Fruit fly (Drosophila melanogaster) whole organism, embryonic: ENCODE measurements around the gene Pcd.

Source experiments
- Awh ChIP-seq: fragments of 200-800 bp; sonication (Bioruptor generic); IDR thresholded peaks from 2 replicates; pipeline ENCODE4, ENCODE4 v1.3.6; 2022; ENCODE audit warnings: missing biosample characterization, missing genetic modification characterization
- Bteb2 ChIP-seq: fragments of 200-800 bp; sonication (Bioruptor generic); optimal IDR thresholded peaks from 2 replicates; lab custom pipeline; 2016; ENCODE audit warnings: missing biosample characterization, missing genetic modification characterization
- CG10209 ChIP-seq: fragments of 200-800 bp; sonication (Bioruptor generic); optimal IDR thresholded peaks from 3 replicates; lab custom pipeline; 2017; ENCODE audit warnings: missing biosample characterization, mild to moderate bottlenecking, missing genetic modification characterization, missing genetic modification reagents
- CG10543 ChIP-seq: fragments of 200-800 bp; sonication (Bioruptor generic); optimal IDR thresholded peaks from 3 replicates; lab custom pipeline; 2017; ENCODE audit warnings: missing biosample characterization, mild to moderate bottlenecking, missing genetic modification characterization, moderate library complexity
- CG10565 ChIP-seq: fragments of 200-800 bp; sonication (Bioruptor generic); optimal IDR thresholded peaks from 3 replicates; lab custom pipeline; 2016; ENCODE audit warnings: missing biosample characterization, mild to moderate bottlenecking, missing genetic modification characterization
- CG10654 ChIP-seq: fragments of 200-800 bp; sonication (Bioruptor generic); optimal IDR thresholded peaks from 2 replicates; lab custom pipeline; 2016; ENCODE audit warnings: missing biosample characterization, missing genetic modification characterization
- CG10979 ChIP-seq: fragments of 200-800 bp; sonication (Bioruptor generic); optimal IDR thresholded peaks from 2 replicates; lab custom pipeline; 2018; ENCODE audit warnings: missing biosample characterization, mild to moderate bottlenecking, missing genetic modification characterization, moderate library complexity
- CG11398 ChIP-seq: fragments of 200-800 bp; sonication (Bioruptor generic); optimal IDR thresholded peaks from 2 replicates; lab custom pipeline; 2016; ENCODE audit warnings: missing biosample characterization, missing genetic modification characterization
- CG12299 ChIP-seq: fragments of 200-800 bp; sonication (Bioruptor generic); optimal IDR thresholded peaks from 2 replicates; lab custom pipeline; 2018; ENCODE audit warnings: missing biosample characterization, mild to moderate bottlenecking, missing genetic modification characterization
- CG14050 ChIP-seq: fragments of 200-800 bp; sonication (Bioruptor generic); IDR thresholded peaks from 3 replicates; pipeline ENCODE4 v1.3.6; 2022; ENCODE audit warnings: missing biosample characterization, missing genetic modification characterization
- CG14441 ChIP-seq: fragments of 200-800 bp; sonication (Bioruptor generic); IDR thresholded peaks from 2 replicates; pipeline ENCODE4 v1.3.6; 2022; ENCODE audit warnings: missing biosample characterization, missing genetic modification characterization
- CG15601 ChIP-seq: fragments of 200-800 bp; sonication (Bioruptor generic); optimal IDR thresholded peaks from 3 replicates; lab custom pipeline; 2019; ENCODE audit warnings: missing biosample characterization, mild to moderate bottlenecking, missing genetic modification characterization, moderate library complexity
- CG1603 ChIP-seq: fragments of 200-800 bp; sonication (Bioruptor generic); optimal IDR thresholded peaks from 2 replicates; lab custom pipeline; 2019; ENCODE audit warnings: missing biosample characterization, mild to moderate bottlenecking, missing genetic modification characterization, moderate library complexity
- CG17359 ChIP-seq: fragments of 200-800 bp; sonication (Bioruptor generic); optimal IDR thresholded peaks from 3 replicates; lab custom pipeline; 2018; ENCODE audit warnings: missing biosample characterization, mild to moderate bottlenecking, missing genetic modification characterization, moderate library complexity
- CG17568 ChIP-seq: fragments of 200-800 bp; sonication (Bioruptor generic); optimal IDR thresholded peaks from 2 replicates; lab custom pipeline; 2018; ENCODE audit warnings: missing biosample characterization, mild to moderate bottlenecking, missing genetic modification characterization, moderate library complexity
- CG18476 ChIP-seq: fragments of 200-800 bp; sonication (Bioruptor generic); optimal IDR thresholded peaks from 2 replicates; lab custom pipeline; 2016; ENCODE audit warnings: missing biosample characterization, mild to moderate bottlenecking, missing genetic modification characterization
- CG34422 ChIP-seq: fragments of 200-800 bp; sonication (Bioruptor generic); IDR thresholded peaks from 3 replicates; pipeline ENCODE4 v1.3.6; 2022; ENCODE audit warnings: missing biosample characterization, missing genetic modification characterization
- CG3726 ChIP-seq: fragments of 200-800 bp; sonication (Bioruptor generic); IDR thresholded peaks from 3 replicates; pipeline ENCODE4, ENCODE4 v1.3.6; 2022; ENCODE audit warnings: missing biosample characterization, missing genetic modification characterization
- CG43689 ChIP-seq: fragments of 200-800 bp; sonication (Bioruptor generic); IDR thresholded peaks from 2 replicates; pipeline ENCODE4 v1.3.6; 2022; ENCODE audit warnings: missing biosample characterization, missing genetic modification characterization
- CG4707 ChIP-seq: fragments of 200-800 bp; sonication (Bioruptor generic); optimal IDR thresholded peaks from 2 replicates; lab custom pipeline; 2018; ENCODE audit warnings: missing biosample characterization, mild to moderate bottlenecking, missing genetic modification characterization, moderate library complexity
- CG5953 ChIP-seq: fragments of 200-800 bp; sonication (Bioruptor generic); IDR thresholded peaks from 2 replicates; pipeline ENCODE4 v1.3.6; 2022; ENCODE audit warnings: missing biosample characterization, missing genetic modification characterization
- CG7963 ChIP-seq: fragments of 200-800 bp; sonication (Bioruptor generic); IDR thresholded peaks from 3 replicates; pipeline ENCODE4 v1.3.6; 2022; ENCODE audit warnings: missing biosample characterization, missing genetic modification characterization; ENCODE audit not compliant: partially characterized antibody
- Ets65A ChIP-seq: fragments of 200-800 bp; sonication (Bioruptor generic); peaks from one replicate; lab custom pipeline; 2016; ENCODE audit warnings: missing biosample characterization, missing genetic modification characterization
- HmgD ChIP-seq: fragments of 200-800 bp; sonication (Bioruptor generic); optimal IDR thresholded peaks from 3 replicates; lab custom pipeline; 2016; ENCODE audit warnings: missing biosample characterization, missing genetic modification characterization
- Hmx ChIP-seq: fragments of 200-800 bp; sonication (Bioruptor generic); optimal IDR thresholded peaks from 2 replicates; lab custom pipeline; 2016; ENCODE audit warnings: missing biosample characterization, missing genetic modification characterization
- Hr51 ChIP-seq, 2 experiments: fragments of 200-800 bp; sonication (Bioruptor generic); optimal IDR thresholded peaks; 2 replicates in 1 of 2; 3 replicates in 1 of 2; lab custom pipeline; 2016 to 2018; ENCODE audit warnings: missing biosample characterization in 2 of 2, missing genetic modification characterization in 2 of 2, mild to moderate bottlenecking in 1 of 2, moderate library complexity in 1 of 2
- Oli ChIP-seq: fragments of 200-800 bp; sonication (Bioruptor generic); optimal IDR thresholded peaks from 2 replicates; lab custom pipeline; 2018; ENCODE audit warnings: missing biosample characterization, mild to moderate bottlenecking, missing genetic modification characterization, moderate library complexity
- Rx ChIP-seq: fragments of 200-800 bp; sonication (Bioruptor generic); IDR thresholded peaks from 2 replicates; pipeline ENCODE4 v1.3.6; 2022; ENCODE audit warnings: missing biosample characterization, missing genetic modification characterization
- Side ChIP-seq: fragments of 200-800 bp; sonication (Bioruptor generic); optimal IDR thresholded peaks from 2 replicates; lab custom pipeline; 2016; ENCODE audit warnings: missing biosample characterization, missing genetic modification characterization
- Ssrp ChIP-seq: fragments of 200-800 bp; sonication (Bioruptor generic); optimal IDR thresholded peaks from 2 replicates; lab custom pipeline; 2018; ENCODE audit warnings: missing biosample characterization, mild to moderate bottlenecking, missing genetic modification characterization, moderate library complexity
- Taf1 ChIP-seq: fragments of 200-800 bp; sonication (Bioruptor generic); IDR thresholded peaks from 2 replicates; pipeline ENCODE4 v1.3.6; 2022; ENCODE audit warnings: missing biosample characterization, missing genetic modification characterization
- az2 ChIP-seq: fragments of 200-800 bp; sonication (Bioruptor generic); optimal IDR thresholded peaks from 3 replicates; lab custom pipeline; 2016; ENCODE audit warnings: missing biosample characterization, missing genetic modification characterization
- crol ChIP-seq: fragments of 200-800 bp; sonication (Bioruptor generic); IDR thresholded peaks from 2 replicates; pipeline ENCODE4 v1.3.6; 2022; ENCODE audit warnings: missing biosample characterization, missing genetic modification characterization
- cwo ChIP-seq: fragments of 200-800 bp; sonication (Bioruptor generic); optimal IDR thresholded peaks from 3 replicates; lab custom pipeline; 2017; ENCODE audit warnings: missing biosample characterization, missing genetic modification characterization, mild to moderate bottlenecking, moderate library complexity, missing genetic modification reagents
- da ChIP-seq: fragments of 200-800 bp; sonication (Bioruptor generic); optimal IDR thresholded peaks from 2 replicates; lab custom pipeline; 2016; ENCODE audit warnings: missing biosample characterization, missing genetic modification characterization
- fru ChIP-seq: fragments of >200 bp; optimal IDR thresholded peaks from 2 replicates; lab custom pipeline; 2017
- gce ChIP-seq: fragments of 200-800 bp; sonication (Bioruptor generic); IDR thresholded peaks from 3 replicates; pipeline ENCODE4 v1.3.6; 2022; ENCODE audit warnings: missing biosample characterization, missing genetic modification characterization
- grau ChIP-seq: fragments of 200-800 bp; optimal IDR thresholded peaks from 3 replicates; lab custom pipeline; 2019; ENCODE audit warnings: missing biosample characterization, mild to moderate bottlenecking, missing genetic modification characterization, moderate library complexity
- gt ChIP-seq: fragments of 200-800 bp; sonication (Bioruptor generic); IDR thresholded peaks from 2 replicates; pipeline ENCODE4 v1.3.6; 2022; ENCODE audit warnings: missing biosample characterization, missing genetic modification characterization
- ken ChIP-seq: fragments of 200-800 bp; sonication (Bioruptor generic); IDR thresholded peaks from 3 replicates; pipeline ENCODE4 v1.3.6; 2022; ENCODE audit warnings: missing biosample characterization, missing genetic modification characterization
- lbe ChIP-seq: fragments of 200-800 bp; sonication (Bioruptor generic); optimal IDR thresholded peaks from 2 replicates; lab custom pipeline; 2016; ENCODE audit warnings: missing biosample characterization, mild to moderate bottlenecking, missing genetic modification characterization
- oc ChIP-seq: fragments of 200-800 bp; sonication (Bioruptor generic); optimal IDR thresholded peaks from 2 replicates; lab custom pipeline; 2018; ENCODE audit warnings: missing biosample characterization, mild to moderate bottlenecking, missing genetic modification characterization, moderate library complexity
- otp ChIP-seq: fragments of 200-800 bp; sonication (Bioruptor generic); IDR thresholded peaks from 3 replicates; pipeline ENCODE4, ENCODE4 v1.3.6; 2022; ENCODE audit warnings: missing biosample characterization, missing genetic modification characterization
- phol ChIP-seq: fragments of 200-800 bp; sonication (Bioruptor generic); optimal IDR thresholded peaks from 3 replicates; lab custom pipeline; 2018; ENCODE audit warnings: missing biosample characterization, mild to moderate bottlenecking, missing genetic modification characterization, moderate library complexity
- prd ChIP-seq, 3 experiments: fragments of >200 bp in 2 of 3; fragments of 200-800 bp in 1 of 3; sonication (Bioruptor generic) in 1 of 3; optimal IDR thresholded peaks in 2 of 3; IDR thresholded peaks in 1 of 3; 2 replicates in 2 of 3; 3 replicates in 1 of 3; pipeline versions ENCODE4 v1.3.6 to Lab custom; 2017 to 2022; ENCODE audit warnings: missing biosample characterization in 1 of 3, missing genetic modification characterization in 1 of 3
- pum ChIP-seq: fragments of 200-800 bp; sonication (Bioruptor generic); optimal IDR thresholded peaks from 2 replicates; lab custom pipeline; 2016; ENCODE audit warnings: missing biosample characterization, missing genetic modification characterization
- ranshi ChIP-seq: fragments of 200-800 bp; sonication (Bioruptor generic); IDR thresholded peaks from 2 replicates; pipeline ENCODE4 v1.3.6; 2022; ENCODE audit warnings: missing biosample characterization, missing genetic modification characterization
- sens ChIP-seq: fragments of 200-800 bp; sonication (Bioruptor generic); peaks from one replicate; lab custom pipeline; 2016; ENCODE audit warnings: missing biosample characterization, missing genetic modification characterization
- sisA ChIP-seq: fragments of 200-800 bp; sonication (Bioruptor generic); IDR thresholded peaks from 2 replicates; pipeline ENCODE4 v1.3.6; 2022; ENCODE audit warnings: missing biosample characterization, missing genetic modification characterization
- ttk ChIP-seq: fragments of 200-800 bp; sonication (Bioruptor generic); IDR thresholded peaks from 2 replicates; pipeline ENCODE4 v2.1.2; 2022; ENCODE audit warnings: missing biosample characterization, missing genetic modification characterization
- z ChIP-seq: fragments of 200-800 bp; sonication (Bioruptor generic); IDR thresholded peaks from 3 replicates; pipeline ENCODE4 v1.3.6; 2022; ENCODE audit warnings: missing biosample characterization, missing genetic modification characterization

Gene Pcd

dm6 chr3R:29755248-29755647, 32.3 kb downstream of the Pcd start (continued):
- TF ChIP-seq CG14050 (GFP tag; lab: Robert Waterston, UW) (peak; percentile 38; the same call in 2 of the 3 replicates), cwo (no peak), z (GFP tag; lab: Robert Waterston, UW) (0 out of 3 replicates have a peak, but pooled peaks have one; percentile 18), Awh (GFP tag; lab: Robert Waterston, UW) (peak; percentile 45; the same call in 1 of the 2 replicates), CG10565 (GFP tag; lab: Kevin White, UChicago) (no peak), ttk (0 out of 2 replicates have a peak, but pooled peaks have one; percentile 28), sens (GFP tag; lab: Kevin White, UChicago) (peak; percentile 73), pum (no peak), CG15601 (tag; lab: Kevin White, UChicago) (no peak), Ets65A (GFP tag; lab: Kevin White, UChicago) (peak; percentile 32), oc (tag; lab: Kevin White, UChicago) (no peak), CG10543 (GFP tag; lab: Kevin White, UChicago) (no peak), Rx (GFP tag; lab: Robert Waterston, UW) (peak; percentile 56; the same call in 1 of the 2 replicates), CG11398 (GFP tag; lab: Kevin White, UChicago) (no peak), CG1603 (no peak), az2 (GFP tag; lab: Kevin White, UChicago) (peak; percentile 10), gt (no peak), da (GFP tag; lab: Kevin White, UChicago) (no peak), CG3726 (GFP tag; lab: Robert Waterston, UW) (no peak), CG10209 (GFP tag; lab: Kevin White, UChicago) (peak; percentile 7), crol (GFP tag; lab: Robert Waterston, UW) (no peak), Bteb2 (GFP tag; lab: Kevin White, UChicago) (no peak), CG14441 (GFP tag; lab: Robert Waterston, UW) (peak; percentile 66), Side (GFP tag; lab: Kevin White, UChicago) (no peak), CG34422 (GFP tag; lab: Robert Waterston, UW) (0 out of 3 replicates have a peak, but pooled peaks have one; percentile 29), Hmx (no peak), HmgD (no peak), CG4707 (GFP tag; lab: Kevin White, UChicago) (no peak), phol (peak; percentile 9), ranshi (no peak), Taf1 (GFP tag; lab: Robert Waterston, UW) (no peak), CG12299 (tag; lab: Kevin White, UChicago) (no peak), CG10979 (tag; lab: Kevin White, UChicago) (peak; percentile 20), CG17359 (tag; lab: Kevin White, UChicago) (peak; percentile 37), sisA (GFP tag; lab: Robert Waterston, UW) (peak; percentile 67), grau (tag; lab: Kevin White, UChicago) (peak; percentile 3), Oli (tag; lab: Kevin White, UChicago) (peak; percentile 18), CG7963 (no peak), prd (optimal IDR thresholded peaks at IDR 0.05; lab: Kevin White, UChicago) (no peak), prd (GFP tag; IDR thresholded peaks at IDR 0.05; lab: Robert Waterston, UW) (peak; percentile 46; the same call in 1 of the 3 replicates), gce (no peak), CG17568 (GFP tag; lab: Kevin White, UChicago) (no peak), CG10654 (GFP tag; lab: Kevin White, UChicago) (no peak), Ssrp (peak; percentile 11), otp (GFP tag; lab: Robert Waterston, UW) (peak; percentile 50; the same call in 1 of the 3 replicates), lbe (GFP tag; lab: Kevin White, UChicago) (no peak), CG43689 (GFP tag; lab: Robert Waterston, UW) (no peak), ken (peak; percentile 63; the same call in 2 of the 3 replicates), fru (lab: Kevin White, UChicago) (no peak), CG18476 (GFP tag; lab: Kevin White, UChicago) (no peak), Hr51 (GFP tag; optimal IDR thresholded peaks at IDR 0.05; lab: Kevin White, UChicago) (no peak), CG5953 (GFP tag; lab: Robert Waterston, UW) (0 out of 2 replicates have a peak, but pooled peaks have one; percentile 9)
